Fruit fly (Drosophila melanogaster) whole organism, embryonic: ENCODE data around the gene mib2.

ENCODE experiments used
- ATbp ChIP-seq: fragments of 200-800 bp; sonication (Bioruptor generic); optimal IDR thresholded peaks from 2 replicates; lab custom pipeline; 2017; ENCODE audit warnings: missing biosample characterization, mild to moderate bottlenecking, missing genetic modification characterization, missing genetic modification reagents
- Antp ChIP-seq: fragments of 200-800 bp; sonication (Bioruptor generic); optimal IDR thresholded peaks from 3 replicates; lab custom pipeline; 2016; ENCODE audit warnings: missing biosample characterization, missing genetic modification characterization
- CG11456 ChIP-seq: fragments of 200-800 bp; sonication (Bioruptor generic); IDR thresholded peaks from 3 replicates; pipeline ENCODE4 v1.3.6; 2022; ENCODE audit warnings: missing biosample characterization, missing genetic modification characterization
- CG12236 ChIP-seq: fragments of 200-800 bp; sonication (Bioruptor generic); optimal IDR thresholded peaks from 2 replicates; lab custom pipeline; 2016; ENCODE audit warnings: missing biosample characterization, missing genetic modification characterization
- CG13424 ChIP-seq: fragments of 200-800 bp; sonication (Bioruptor generic); optimal IDR thresholded peaks from 2 replicates; lab custom pipeline; 2019; ENCODE audit warnings: missing biosample characterization, mild to moderate bottlenecking, missing genetic modification characterization, moderate library complexity
- CG13894 ChIP-seq: fragments of 200-800 bp; sonication (Bioruptor generic); optimal IDR thresholded peaks from 3 replicates; lab custom pipeline; 2018; ENCODE audit warnings: missing biosample characterization, mild to moderate bottlenecking, missing genetic modification characterization, moderate library complexity
- CG14667 ChIP-seq: fragments of 200-800 bp; sonication (Bioruptor generic); IDR thresholded peaks from 2 replicates; pipeline ENCODE4 v1.3.6; 2022; ENCODE audit warnings: missing biosample characterization, missing genetic modification characterization
- CG15011 ChIP-seq: fragments of 200-800 bp; sonication (Bioruptor generic); optimal IDR thresholded peaks from 3 replicates; lab custom pipeline; 2018; ENCODE audit warnings: missing biosample characterization, mild to moderate bottlenecking, missing genetic modification characterization
- CG15601 ChIP-seq: fragments of 200-800 bp; sonication (Bioruptor generic); optimal IDR thresholded peaks from 3 replicates; lab custom pipeline; 2019; ENCODE audit warnings: missing biosample characterization, mild to moderate bottlenecking, missing genetic modification characterization, moderate library complexity
- CG1603 ChIP-seq: fragments of 200-800 bp; sonication (Bioruptor generic); optimal IDR thresholded peaks from 2 replicates; lab custom pipeline; 2019; ENCODE audit warnings: missing biosample characterization, mild to moderate bottlenecking, missing genetic modification characterization, moderate library complexity
- CG17385 ChIP-seq: fragments of 200-800 bp; sonication (Bioruptor generic); optimal IDR thresholded peaks from 3 replicates; lab custom pipeline; 2018; ENCODE audit warnings: missing biosample characterization, mild to moderate bottlenecking, missing genetic modification characterization
- CG17612 ChIP-seq: fragments of 200-800 bp; sonication (Bioruptor generic); IDR thresholded peaks from 2 replicates; pipeline ENCODE4 v1.3.6; 2022; ENCODE audit warnings: missing biosample characterization, missing genetic modification characterization
- CG3065 ChIP-seq: fragments of 200-800 bp; sonication (Bioruptor generic); optimal IDR thresholded peaks from 2 replicates; lab custom pipeline; 2016; ENCODE audit warnings: missing biosample characterization, missing genetic modification characterization
- CG3163 ChIP-seq: fragments of 200-800 bp; sonication (Bioruptor generic); optimal IDR thresholded peaks from 3 replicates; lab custom pipeline; 2016; ENCODE audit warnings: missing biosample characterization, missing genetic modification characterization
- CG4404 ChIP-seq: fragments of 200-800 bp; sonication (Bioruptor generic); IDR thresholded peaks from 2 replicates; pipeline ENCODE4 v1.3.6; 2022; ENCODE audit warnings: missing biosample characterization, missing genetic modification characterization
- CG4707 ChIP-seq: fragments of 200-800 bp; sonication (Bioruptor generic); optimal IDR thresholded peaks from 2 replicates; lab custom pipeline; 2018; ENCODE audit warnings: missing biosample characterization, mild to moderate bottlenecking, missing genetic modification characterization, moderate library complexity
- CG9215 ChIP-seq: fragments of 200-800 bp; sonication (Bioruptor generic); IDR thresholded peaks from 2 replicates; pipeline ENCODE4 v1.3.6; 2022; ENCODE audit warnings: missing biosample characterization, missing genetic modification characterization
- CG9817 ChIP-seq: fragments of 200-800 bp; sonication (Bioruptor generic); optimal IDR thresholded peaks from 2 replicates; lab custom pipeline; 2018; ENCODE audit warnings: missing biosample characterization, mild to moderate bottlenecking, missing genetic modification characterization, moderate library complexity
- CG9876 ChIP-seq: fragments of 200-800 bp; sonication (Bioruptor generic); optimal IDR thresholded peaks from 2 replicates; lab custom pipeline; 2016; ENCODE audit warnings: missing biosample characterization, missing genetic modification characterization
- CHES-1-like ChIP-seq: fragments of 200-800 bp; sonication (Bioruptor generic); optimal IDR thresholded peaks from 2 replicates; lab custom pipeline; 2016; ENCODE audit warnings: missing biosample characterization, missing genetic modification characterization
- Dad ChIP-seq: fragments of 200-800 bp; sonication (Bioruptor generic); optimal IDR thresholded peaks from 3 replicates; lab custom pipeline; 2016; ENCODE audit warnings: missing biosample characterization, missing genetic modification characterization
- Dip2 ChIP-seq: fragments of 200-800 bp; sonication (Bioruptor generic); IDR thresholded peaks from 2 replicates; pipeline ENCODE4 v1.3.6; 2022; ENCODE audit warnings: missing biosample characterization, missing genetic modification characterization
- Dll ChIP-seq: fragments of 200-800 bp; sonication (Bioruptor generic); IDR thresholded peaks from 4 replicates; pipeline ENCODE4 v1.3.6; 2022; ENCODE audit warnings: missing biosample characterization, missing genetic modification characterization; ENCODE audit not compliant: partially characterized antibody
- E2f1 ChIP-seq: fragments of 200-800 bp; sonication (Bioruptor generic); IDR thresholded peaks from 2 replicates; pipeline ENCODE4 v1.3.6; 2022; ENCODE audit warnings: missing biosample characterization, missing genetic modification characterization
- ERR ChIP-seq: fragments of 200-800 bp; sonication (Bioruptor generic); optimal IDR thresholded peaks from 2 replicates; lab custom pipeline; 2016; ENCODE audit warnings: missing biosample characterization, missing genetic modification characterization
- HLH3B ChIP-seq: fragments of 200-800 bp; sonication (Bioruptor generic); IDR thresholded peaks from 2 replicates; pipeline ENCODE4 v1.3.6; 2022; ENCODE audit warnings: missing biosample characterization, missing genetic modification characterization
- Med ChIP-seq: fragments of 200-800 bp; sonication (Bioruptor generic); peaks from one replicate; lab custom pipeline; 2016; ENCODE audit warnings: missing biosample characterization, missing genetic modification characterization, mild to moderate bottlenecking, inconsistent platforms, moderate library complexity
- Ptx1 ChIP-seq: fragments of 200-800 bp; sonication (Bioruptor generic); IDR thresholded peaks from 2 replicates; pipeline ENCODE4 v1.3.6; 2022; ENCODE audit warnings: missing biosample characterization, missing genetic modification characterization
- Ravus ChIP-seq: fragments of 200-800 bp; sonication (Bioruptor generic); IDR thresholded peaks from 2 replicates; pipeline ENCODE4 v1.3.6; 2022; ENCODE audit warnings: missing biosample characterization, missing genetic modification characterization
- Sox102F ChIP-seq: fragments of 200-800 bp; sonication (Bioruptor generic); optimal IDR thresholded peaks from 2 replicates; lab custom pipeline; 2018; ENCODE audit warnings: missing biosample characterization, mild to moderate bottlenecking, missing genetic modification characterization, moderate library complexity
- Sry-β ChIP-seq: fragments of 200-800 bp; sonication (Bioruptor generic); optimal IDR thresholded peaks from 2 replicates; lab custom pipeline; 2018; ENCODE audit warnings: missing biosample characterization, mild to moderate bottlenecking, missing genetic modification characterization, moderate library complexity
- TFAM ChIP-seq: fragments of 200-800 bp; sonication (Bioruptor generic); optimal IDR thresholded peaks from 2 replicates; lab custom pipeline; 2017; ENCODE audit warnings: missing biosample characterization, missing genetic modification characterization, inconsistent platforms
- Trl ChIP-seq, 3 experiments: fragments of >200 bp in 2 of 3; fragments of 200-800 bp in 1 of 3; sonication (Bioruptor generic) in 1 of 3; optimal IDR thresholded peaks; 2 replicates in 1 of 3; 3 replicates in 2 of 3; lab custom pipeline; 2016 to 2017; ENCODE audit warnings: missing biosample characterization in 1 of 3, missing genetic modification characterization in 1 of 3
- chinmo ChIP-seq: fragments of 200-800 bp; sonication (Bioruptor generic); IDR thresholded peaks from 4 replicates; pipeline ENCODE4 v1.3.6; 2022; ENCODE audit warnings: missing biosample characterization, missing genetic modification characterization; ENCODE audit not compliant: partially characterized antibody
- croc ChIP-seq: fragments of 200-800 bp; sonication (Bioruptor generic); conservative IDR thresholded peaks from 3 replicates; pipeline ENCODE4 v1.3.6; 2022; ENCODE audit warnings: missing biosample characterization, missing genetic modification characterization
- danr ChIP-seq: fragments of 200-800 bp; sonication (Bioruptor generic); IDR thresholded peaks from 2 replicates; pipeline ENCODE4 v1.3.6; 2022; ENCODE audit warnings: missing biosample characterization, missing genetic modification characterization
- disco-r ChIP-seq: fragments of 200-800 bp; sonication (Bioruptor generic); optimal IDR thresholded peaks from 2 replicates; lab custom pipeline; 2016; ENCODE audit warnings: missing biosample characterization, missing genetic modification characterization
- gcm2 ChIP-seq: fragments of 200-800 bp; sonication (Bioruptor generic); optimal IDR thresholded peaks from 2 replicates; lab custom pipeline; 2016; ENCODE audit warnings: missing biosample characterization, missing genetic modification characterization
- gro ChIP-seq: fragments of 200-800 bp; sonication (Bioruptor generic); optimal IDR thresholded peaks from 2 replicates; lab custom pipeline; 2016; ENCODE audit warnings: missing biosample characterization, missing genetic modification characterization
- hkb ChIP-seq, 2 experiments: fragments of 200-800 bp in 1 of 2; fragments of >200 bp in 1 of 2; sonication (Bioruptor generic) in 1 of 2; IDR thresholded peaks in 1 of 2; optimal IDR thresholded peaks in 1 of 2; 2 replicates each; pipeline versions ENCODE4 v1.3.6 to Lab custom; 2017 to 2022; ENCODE audit warnings: missing biosample characterization in 1 of 2, missing genetic modification characterization in 1 of 2
- jing ChIP-seq: fragments of 200-800 bp; sonication (Bioruptor generic); optimal IDR thresholded peaks from 2 replicates; lab custom pipeline; 2018; ENCODE audit warnings: missing biosample characterization, mild to moderate bottlenecking, missing genetic modification characterization
- kay ChIP-seq: fragments of 200-800 bp; sonication (Bioruptor generic); optimal IDR thresholded peaks from 2 replicates; lab custom pipeline; 2016; ENCODE audit warnings: missing biosample characterization, missing genetic modification characterization
- mam ChIP-seq: fragments of 200-800 bp; sonication (Bioruptor generic); optimal IDR thresholded peaks from 3 replicates; lab custom pipeline; 2016; ENCODE audit warnings: missing biosample characterization, missing genetic modification characterization
- onecut ChIP-seq: fragments of 200-800 bp; sonication (Bioruptor generic); IDR thresholded peaks from 2 replicates; pipeline ENCODE4 v1.3.6; 2022; ENCODE audit warnings: missing biosample characterization, missing genetic modification characterization
- pho ChIP-seq: fragments of 200-800 bp; sonication (Bioruptor generic); optimal IDR thresholded peaks from 2 replicates; lab custom pipeline; 2016; ENCODE audit warnings: missing biosample characterization, missing genetic modification characterization
- phol ChIP-seq: fragments of 200-800 bp; sonication (Bioruptor generic); optimal IDR thresholded peaks from 3 replicates; lab custom pipeline; 2018; ENCODE audit warnings: missing biosample characterization, mild to moderate bottlenecking, missing genetic modification characterization, moderate library complexity
- seq ChIP-seq: fragments of 200-800 bp; sonication (Bioruptor generic); IDR thresholded peaks from 2 replicates; pipeline ENCODE4 v1.3.6; 2022; ENCODE audit warnings: missing biosample characterization, missing genetic modification characterization
- tx ChIP-seq: fragments of 200-800 bp; sonication (Bioruptor generic); optimal IDR thresholded peaks from 2 replicates; lab custom pipeline; 2016; ENCODE audit warnings: missing biosample characterization, missing genetic modification characterization
- yki ChIP-seq: fragments of >200 bp; optimal IDR thresholded peaks from 3 replicates; lab custom pipeline; 2018

mib2 gene

dm6 chr2L:19014032-19014880 is 20.0 kb upstream of the mib2 start (continued):
- no peak for TF ChIP-seq CG3163 (GFP tag; lab: Kevin White, UChicago)
- peak; percentile 78 for TF ChIP-seq Sox102F (GFP tag; lab: Kevin White, UChicago)
- TF ChIP-seq CG15601: peak; percentile 66
- peak; percentile 55; the same call in 2 of the 3 replicates for TF ChIP-seq croc (GFP tag; lab: Robert Waterston, UW)
- TF ChIP-seq CG11456: no peak
- peak; percentile 4 for TF ChIP-seq jing
- TF ChIP-seq gro (GFP tag; lab: Kevin White, UChicago): no peak
- TF ChIP-seq tx (GFP tag; lab: Kevin White, UChicago): no peak
- TF ChIP-seq Ptx1 (GFP tag; lab: Robert Waterston, UW): peak; percentile 73
- TF ChIP-seq CHES-1-like (GFP tag; lab: Kevin White, UChicago): no peak
- TF ChIP-seq CG17612: no peak
- peak; percentile 20 for TF ChIP-seq mam (GFP tag; lab: Kevin White, UChicago)
- peak; percentile 33; the same call in 1 of the 2 replicates for TF ChIP-seq CG14667 (GFP tag; lab: Robert Waterston, UW)
- no peak for TF ChIP-seq ERR (GFP tag; lab: Kevin White, UChicago)
- TF ChIP-seq Dll (GFP tag; lab: Robert Waterston, UW): no peak
- TF ChIP-seq Dip2: no peak
- peak; percentile 54 for TF ChIP-seq CG13894
- peak; percentile 35; the same call in 1 of the 2 replicates for TF ChIP-seq seq (GFP tag; lab: Robert Waterston, UW)
- TF ChIP-seq CG15011: peak; percentile 62
- TF ChIP-seq gcm2 (GFP tag; lab: Kevin White, UChicago): no peak
- no peak for TF ChIP-seq CG3065 (GFP tag; lab: Kevin White, UChicago)
- TF ChIP-seq yki (lab: Kevin White, UChicago): no peak
- peak; percentile 47 for TF ChIP-seq E2f1 (GFP tag; lab: Robert Waterston, UW)
- no peak for TF ChIP-seq CG4707 (GFP tag; lab: Kevin White, UChicago)
- TF ChIP-seq CG9876 (GFP tag; lab: Kevin White, UChicago): no peak
- no peak for TF ChIP-seq TFAM (GFP tag; lab: Kevin White, UChicago)
- TF ChIP-seq kay (GFP tag; lab: Kevin White, UChicago): peak; percentile 27
- 0 out of 4 replicates have a peak, but pooled peaks have one; percentile 58 for TF ChIP-seq chinmo
- TF ChIP-seq pho (GFP tag; lab: Kevin White, UChicago): peak; percentile 43
- TF ChIP-seq Antp (GFP tag; lab: Kevin White, UChicago): no peak
- peak; percentile 70 for TF ChIP-seq HLH3B (GFP tag; lab: Robert Waterston, UW)
- no peak for TF ChIP-seq Dad
- peak; percentile 89 for TF ChIP-seq CG13424
- TF ChIP-seq Trl (optimal IDR thresholded peaks at IDR 0.05; lab: Kevin White, UChicago): no peak
- no peak for TF ChIP-seq Trl (GFP tag; optimal IDR thresholded peaks at IDR 0.05; lab: Kevin White, UChicago)
- peak; percentile 77 for TF ChIP-seq phol
- no peak for TF ChIP-seq hkb (optimal IDR thresholded peaks at IDR 0.05; lab: Kevin White, UChicago)
- peak; percentile 73 for TF ChIP-seq hkb (GFP tag; IDR thresholded peaks at IDR 0.05; lab: Robert Waterston, UW)
- no peak for TF ChIP-seq Sry-β (GFP tag; lab: Kevin White, UChicago)
- TF ChIP-seq CG17385 (GFP tag; lab: Kevin White, UChicago): peak; percentile 80
- TF ChIP-seq CG9817 (tag; lab: Kevin White, UChicago): peak; percentile 66
- TF ChIP-seq danr (GFP tag; lab: Robert Waterston, UW): peak; percentile 65
- TF ChIP-seq onecut: peak; percentile 52
- TF ChIP-seq disco-r (GFP tag; lab: Kevin White, UChicago): no peak
- TF ChIP-seq Ravus (GFP tag; lab: Robert Waterston, UW): no peak
- no peak for TF ChIP-seq CG12236
- TF ChIP-seq CG1603 (tag; lab: Kevin White, UChicago): peak; percentile 9
- peak; percentile 36; the same call in 1 of the 2 replicates for TF ChIP-seq CG4404 (GFP tag; lab: Robert Waterston, UW)
- TF ChIP-seq Med: peak; percentile 65
- TF ChIP-seq CG9215: 0 out of 2 replicates have a peak, but pooled peaks have one; percentile 46
- peak; percentile 72 for TF ChIP-seq ATbp
